Worm (Caenorhabditis elegans) whole organism, L1 larva: ENCODE data around the gene F27D9.13.

ENCODE experiments used
- ceh-82 ChIP-seq, 3 experiments: fragments of 150-350 bp in 1 of 3; sonication (generic microtip) in 2 of 3; optimal IDR thresholded peaks; 2 replicates each; lab custom pipeline; 2014 to 2017; ENCODE audit warnings: missing biosample characterization in 3 of 3, missing genetic modification characterization in 3 of 3
- efl-3 ChIP-seq: fragments of 200-800 bp; sonication (Bioruptor generic); optimal IDR thresholded peaks from 2 replicates; lab custom pipeline; 2018; ENCODE audit warnings: mild to moderate bottlenecking, missing genetic modification characterization, missing compliant biosample characterization
- jun-1 ChIP-seq: fragments of 150-350 bp; optimal IDR thresholded peaks from 2 replicates; lab custom pipeline; 2014; ENCODE audit warnings: missing biosample characterization, missing genetic modification reagents, missing genetic modification characterization
- lin-14 ChIP-seq: fragments of 200-800 bp; sonication (Bioruptor generic); optimal IDR thresholded peaks from 2 replicates; lab custom pipeline; 2018; ENCODE audit warnings: mild to moderate bottlenecking, missing genetic modification characterization, moderate library complexity, missing compliant biosample characterization
- lin-15B ChIP-seq: fragments of 150-350 bp; sonication (generic microtip); optimal IDR thresholded peaks from 3 replicates; lab custom pipeline; 2014; ENCODE audit warnings: missing biosample characterization, missing genetic modification characterization
- nhr-11 ChIP-seq: fragments of 150-350 bp; optimal IDR thresholded peaks from 2 replicates; lab custom pipeline; 2014; ENCODE audit warnings: missing biosample characterization, missing genetic modification characterization
- nhr-76 ChIP-seq: sonication (generic microtip); optimal IDR thresholded peaks from 2 replicates; lab custom pipeline; 2017; ENCODE audit warnings: missing biosample characterization, missing genetic modification characterization
- nhr-90 ChIP-seq: sonication (generic microtip); optimal IDR thresholded peaks from 2 replicates; lab custom pipeline; 2016; ENCODE audit warnings: mild to moderate bottlenecking, missing genetic modification characterization, missing compliant biosample characterization; ENCODE audit not compliant: poor library complexity
- pqm-1 ChIP-seq: sonication (generic microtip); optimal IDR thresholded peaks from 3 replicates; lab custom pipeline; 2017; ENCODE audit warnings: missing biosample characterization, missing genetic modification characterization
- skn-1 ChIP-seq: fragments of 150-350 bp; optimal IDR thresholded peaks from 2 replicates; lab custom pipeline; 2014; ENCODE audit warnings: missing biosample characterization, missing genetic modification characterization
- sptf-1 ChIP-seq: fragments of 150-350 bp; optimal IDR thresholded peaks from 2 replicates; lab custom pipeline; 2014; ENCODE audit warnings: missing biosample characterization, missing genetic modification characterization

DNA sequence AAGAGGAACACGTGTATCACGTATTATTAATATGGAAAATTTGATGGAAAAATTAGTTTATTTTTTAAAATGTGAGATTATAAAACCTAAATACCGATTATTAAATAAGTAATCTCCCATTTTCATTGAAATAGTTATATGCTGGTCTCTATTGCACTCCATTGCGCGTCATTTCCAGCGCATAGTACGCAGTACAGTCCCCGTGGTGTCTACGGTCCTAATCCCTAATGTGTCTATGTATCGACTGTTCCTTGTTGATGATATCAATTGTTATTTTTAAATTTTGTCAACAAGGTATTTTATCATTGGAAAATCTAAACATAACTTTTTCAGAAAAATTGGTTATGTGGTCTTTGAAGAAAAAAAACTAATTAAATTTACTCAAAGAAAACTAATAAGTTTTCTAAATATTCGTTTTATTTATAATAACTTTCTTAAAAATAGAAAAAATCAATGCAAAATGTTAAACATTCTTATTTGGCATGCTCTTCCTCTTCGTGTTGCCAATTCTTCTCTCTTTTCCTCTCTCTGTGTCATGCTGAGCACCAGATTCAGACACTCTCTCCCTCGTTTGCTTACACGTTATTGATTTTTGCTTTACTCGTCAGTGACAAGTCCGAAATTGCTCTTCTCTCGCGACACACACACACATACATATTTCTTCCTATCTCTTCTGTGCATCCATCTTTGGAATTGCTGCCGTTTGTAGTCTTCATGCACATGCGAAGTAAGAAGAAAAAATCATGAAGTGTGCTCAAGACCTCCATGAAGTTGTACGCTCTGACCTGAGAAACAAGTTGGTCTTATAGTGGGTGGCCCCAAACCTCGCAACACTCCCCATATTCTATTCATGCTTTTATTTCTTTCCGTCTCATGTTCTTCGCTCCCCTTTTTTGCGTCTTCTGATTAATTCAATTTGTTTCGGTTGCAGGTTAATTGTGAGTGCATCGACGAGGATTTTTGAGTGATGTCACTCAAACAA, 15.0 kb upstream of the F27D9.13 start, which contains the start of gene unc-18:
- no peak for TF ChIP-seq pqm-1 (tag; lab: Kevin White, UChicago)
- TF ChIP-seq lin-15B = no peak
- TF ChIP-seq ceh-82 (tag; optimal IDR thresholded peaks at IDR 0.05; lab: Kevin White, UChicago) = peak; percentile 18 to 40 (median 35)
- TF ChIP-seq skn-1 = peak; percentile 24
- no peak for TF ChIP-seq efl-3
- no peak for TF ChIP-seq nhr-90 (tag; lab: Kevin White, UChicago)
- TF ChIP-seq sptf-1 = no peak
- no peak for TF ChIP-seq nhr-11 (tag; lab: Kevin White, UChicago)
- TF ChIP-seq nhr-76 (tag; lab: Kevin White, UChicago) = no peak
- TF ChIP-seq jun-1 (tag; lab: Kevin White, UChicago) = no peak
- peak; percentile 79 for TF ChIP-seq lin-14 (GFP tag; lab: Kevin White, UChicago)
